Worm (Caenorhabditis elegans): ENCODE measurements around the gene dmsr-11.

ce11 chrV:6808962-6809361 is 5.1 kb upstream of the dmsr-11 start, which contains the start of gene dmsr-16:
- TF ChIP-seq mdl-1 (tag; optimal IDR thresholded peaks at IDR 0.05) (no peak), hpl-2 (GFP tag; optimal IDR thresholded peaks at IDR 0.05) (no peak), ztf-4 (tag; optimal IDR thresholded peaks at IDR 0.05) (no peak), aly-2 (tag; optimal IDR thresholded peaks at IDR 0.05) (no peak), ces-1 (GFP tag; optimal IDR thresholded peaks at IDR 0.05) (no peak), ama-1 (optimal IDR thresholded peaks at IDR 0.05) (no peak), unc-130 (tag; optimal IDR thresholded peaks at IDR 0.05) (no peak)
